Worm (Caenorhabditis elegans): ENCODE measurements around the gene K08B12.1.

DNA sequence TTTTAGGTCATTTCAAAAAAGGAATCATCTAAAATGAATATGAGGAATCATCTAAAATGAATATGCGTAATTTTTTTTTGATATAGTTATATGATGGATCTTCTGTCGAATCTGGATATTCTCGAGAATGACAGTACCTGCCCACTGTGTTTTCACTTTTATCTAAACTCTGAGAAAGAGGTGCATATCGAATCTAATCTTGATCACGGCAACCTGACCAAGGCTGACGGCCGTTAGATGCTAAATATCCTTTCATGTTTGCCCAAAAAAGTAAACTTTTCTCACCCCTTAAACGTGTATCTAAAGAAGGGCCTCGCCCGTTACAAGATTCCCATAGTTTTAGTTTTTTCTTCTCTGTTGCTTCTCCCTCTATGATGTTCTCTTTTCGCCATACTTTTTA lies 43.3 kb downstream of the K08B12.1 start:
- TF ChIP-seq ama-1 (optimal IDR thresholded peaks at IDR 0.05) (no peak), nhr-11 (tag; optimal IDR thresholded peaks at IDR 0.05) (no peak), tbx-2 (tag; optimal IDR thresholded peaks at IDR 0.05) (no peak), hlh-13 (GFP tag; optimal IDR thresholded peaks at IDR 0.05) (no peak), lin-11 (tag; optimal IDR thresholded peaks at IDR 0.05) (no peak), hlh-30 (tag; optimal IDR thresholded peaks at IDR 0.05; ENCODE audit: insufficient read depth) (no peak)
